Worm (Caenorhabditis elegans): ENCODE measurements around the gene R05D3.3.

Gene R05D3.3

ce11 chrIII:8394374-8395302 lies 30.8 kb downstream of the R05D3.3 start, which contains the start of gene ZK353.10:
Gene ZK353.10, minus strand, starts transcription at chrIII:8394424.
- TF ChIP-seq aly-2 (tag; optimal IDR thresholded peaks at IDR 0.05) (no peak), elt-2 (tag; optimal IDR thresholded peaks at IDR 0.05) (no peak), nhr-23 (tag; optimal IDR thresholded peaks at IDR 0.05) (no peak), ceh-16 (tag; optimal IDR thresholded peaks at IDR 0.05) (no peak), snpc-4 (tag; optimal IDR thresholded peaks at IDR 0.05) (no peak), zag-1 (tag; optimal IDR thresholded peaks at IDR 0.05) (no peak), eor-1 (tag; optimal IDR thresholded peaks at IDR 0.05) (no peak), fkh-10 (GFP tag; optimal IDR thresholded peaks at IDR 0.05) (no peak), ama-1 (optimal IDR thresholded peaks at IDR 0.05) (no peak), mdl-1 (tag; optimal IDR thresholded peaks at IDR 0.05) (no peak), unc-62 (GFP tag; optimal IDR thresholded peaks at IDR 0.05) (no peak), lin-15B (tag; optimal IDR thresholded peaks at IDR 0.05) (peak; percentile 7), lin-39 (tag; optimal IDR thresholded peaks at IDR 0.05) (peak; percentile 10), nhr-28 (tag; optimal IDR thresholded peaks at IDR 0.05) (no peak), ceh-9 (tag; optimal IDR thresholded peaks at IDR 0.05) (no peak), nhr-43 (tag; optimal IDR thresholded peaks at IDR 0.05; ENCODE audit: poor library complexity, severe bottlenecking) (no peak), daf-12 (tag; optimal IDR thresholded peaks at IDR 0.05) (no peak), nhr-25 (tag; optimal IDR thresholded peaks at IDR 0.05) (no peak), elt-1 (tag; optimal IDR thresholded peaks at IDR 0.05) (no peak), nhr-76 (tag; optimal IDR thresholded peaks at IDR 0.05) (no peak), skn-1 (tag; optimal IDR thresholded peaks at IDR 0.05) (peak; percentile 39), fkh-2 (tag; optimal IDR thresholded peaks at IDR 0.05) (no peak)

ce11 chrIII:8395685-8396084 lies 31.9 kb downstream of the R05D3.3 start, which contains the start of gene ZK353.3:
Gene ZK353.3, plus strand, starts transcription at chrIII:8395985.
- TF ChIP-seq lin-39 (tag; optimal IDR thresholded peaks at IDR 0.05) (no peak), ztf-11 (tag; optimal IDR thresholded peaks at IDR 0.05) (no peak), egl-27 (tag; optimal IDR thresholded peaks at IDR 0.05) (no peak)

ce11 chrIII:8398411-8398810 lies 34.6 kb downstream of the R05D3.3 start, which contains the start of gene ZK353.2:
Gene ZK353.2, plus strand, starts transcription at chrIII:8398711.
- TF ChIP-seq ceh-28 (tag; optimal IDR thresholded peaks at IDR 0.05) (no peak), nfya-1 (tag; optimal IDR thresholded peaks at IDR 0.05; ENCODE audit: insufficient read depth) (no peak), hmg-11 (tag; optimal IDR thresholded peaks at IDR 0.05) (no peak), fos-1 (tag; optimal IDR thresholded peaks at IDR 0.05) (no peak), ceh-82 (tag; optimal IDR thresholded peaks at IDR 0.05) (no peak), eor-1 (tag; optimal IDR thresholded peaks at IDR 0.05) (no peak), fkh-2 (tag; optimal IDR thresholded peaks at IDR 0.05) (no peak), skn-1 (tag; optimal IDR thresholded peaks at IDR 0.05) (no peak), mml-1 (tag; optimal IDR thresholded peaks at IDR 0.05) (no peak), ama-1 (optimal IDR thresholded peaks at IDR 0.05) (no peak), nhr-12 (tag; optimal IDR thresholded peaks at IDR 0.05) (no peak), pha-4 (tag; optimal IDR thresholded peaks at IDR 0.05) (no peak), nhr-237 (tag; optimal IDR thresholded peaks at IDR 0.05) (no peak)

- peak; percentile 5 for TF ChIP-seq nfya-1 (tag; optimal IDR thresholded peaks at IDR 0.05; ENCODE audit: insufficient read depth)
- TF ChIP-seq zag-1 (tag; optimal IDR thresholded peaks at IDR 0.05) = no peak
- TF ChIP-seq pha-4 (tag; optimal IDR thresholded peaks at IDR 0.05) = peak; percentile 53
- TF ChIP-seq jun-1 (tag; optimal IDR thresholded peaks at IDR 0.05) = peak; percentile 60
- no peak for TF ChIP-seq nhr-67 (tag; optimal IDR thresholded peaks at IDR 0.05)
- TF ChIP-seq pqm-1 (tag; optimal IDR thresholded peaks at IDR 0.05) = peak; percentile 94
- peak; percentile 13 for TF ChIP-seq skn-1 (tag; optimal IDR thresholded peaks at IDR 0.05)
- peak; percentile 95 for TF ChIP-seq elt-2 (tag; optimal IDR thresholded peaks at IDR 0.05)
Observed at ce11 chrIII:8400478-8400877, 36.7 kb downstream of the R05D3.3 start.
